Fruit fly (Drosophila melanogaster): ENCODE measurements around the gene Pmi.

Pmi gene

DNA sequence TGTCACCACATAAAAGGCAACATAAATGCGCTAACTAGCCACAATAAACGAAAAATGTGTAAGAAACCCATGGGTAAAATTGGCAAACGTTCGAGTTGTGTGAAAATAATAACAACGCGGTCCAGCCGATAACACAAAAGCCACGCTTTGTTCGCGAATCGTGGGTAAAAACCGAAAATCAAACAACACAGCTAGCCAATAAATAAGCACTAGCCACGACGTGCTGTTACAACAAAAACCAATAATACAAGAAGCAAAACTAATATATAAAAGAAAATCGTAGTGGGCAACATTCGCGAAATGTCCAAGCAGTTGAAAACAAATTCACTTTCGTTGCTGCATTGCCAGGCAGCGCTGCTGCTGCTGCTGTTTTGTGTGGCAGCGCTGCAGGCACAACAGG, 22.9 kb downstream of the Pmi start, which contains the start of gene CG42272:
TSS of gene CG42272 (plus strand) at position 301 of the 400 bp plus-strand sequence.
- no peak for TF ChIP-seq inv (GFP tag; IDR thresholded peaks at IDR 0.05; ENCODE audit: partially characterized antibody)
- TF ChIP-seq NC2β (GFP tag; optimal IDR thresholded peaks at IDR 0.05), result no peak
- no peak for TF ChIP-seq CG6765 (GFP tag; optimal IDR thresholded peaks at IDR 0.05)
- TF ChIP-seq her (GFP tag; optimal IDR thresholded peaks at IDR 0.05), result no peak
- no peak for TF ChIP-seq CG16813 (GFP tag; IDR thresholded peaks at IDR 0.05; ENCODE audit: partially characterized antibody)
- no peak for TF ChIP-seq Gsc (GFP tag; IDR thresholded peaks at IDR 0.05)
- TF ChIP-seq trem (tag; optimal IDR thresholded peaks at IDR 0.05), result no peak
- no peak for TF ChIP-seq jumu (GFP tag; optimal IDR thresholded peaks at IDR 0.05)
- TF ChIP-seq Ets65A (GFP tag), result no peak
- no peak for TF ChIP-seq kni (GFP tag; optimal IDR thresholded peaks at IDR 0.05)
- TF ChIP-seq NK7.1 (GFP tag; optimal IDR thresholded peaks at IDR 0.05), result no peak
- TF ChIP-seq Hmx (GFP tag; optimal IDR thresholded peaks at IDR 0.05), result no peak
- TF ChIP-seq ato (GFP tag; IDR thresholded peaks at IDR 0.05; ENCODE audit: partially characterized antibody), result no peak
- TF ChIP-seq pum (GFP tag; optimal IDR thresholded peaks at IDR 0.05), result no peak
- TF ChIP-seq Abd-B (GFP tag; optimal IDR thresholded peaks at IDR 0.05), result no peak
- TF ChIP-seq CG14667 (GFP tag; IDR thresholded peaks at IDR 0.05), result no peak
- TF ChIP-seq CG6683 (GFP tag; optimal IDR thresholded peaks at IDR 0.05), result no peak
- no peak for TF ChIP-seq ems (GFP tag; optimal IDR thresholded peaks at IDR 0.05)
- no peak for TF ChIP-seq eyg (GFP tag; optimal IDR thresholded peaks at IDR 0.05)
- no peak for TF ChIP-seq ssp (GFP tag; IDR thresholded peaks at IDR 0.05)

DNA sequence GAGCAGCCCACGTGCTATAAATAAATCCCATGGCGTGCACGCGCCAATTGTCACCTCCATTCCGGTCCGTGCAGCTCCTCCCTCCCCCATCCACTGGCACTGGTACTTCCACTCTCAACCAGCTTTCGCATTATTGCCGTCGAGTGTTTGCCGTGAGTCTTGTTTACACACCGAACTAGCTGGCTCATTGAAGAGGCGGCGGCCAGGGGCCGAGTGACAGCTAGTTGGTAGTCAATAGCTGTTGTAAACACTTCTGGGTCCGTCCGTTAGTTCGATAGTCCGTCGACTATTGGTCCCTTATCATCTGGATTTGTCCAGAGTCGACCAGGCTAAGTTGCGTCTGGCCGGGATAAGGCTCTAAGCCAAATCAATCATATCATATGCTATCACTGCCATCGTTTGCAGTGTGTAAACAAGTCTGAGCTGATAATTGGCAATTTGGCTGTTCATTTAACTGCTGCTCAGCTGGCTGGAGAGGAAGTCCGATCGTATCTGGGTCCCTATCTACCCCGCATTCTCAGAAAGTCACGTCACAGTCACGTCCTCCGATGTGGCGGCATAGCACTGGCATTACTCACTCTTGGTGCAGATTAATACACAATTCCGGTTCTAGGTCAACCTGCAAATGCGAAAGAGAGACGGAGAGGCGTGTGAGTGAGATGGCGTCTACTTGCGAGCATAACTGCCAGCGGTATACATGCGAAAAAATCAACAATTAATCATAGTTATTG, 27.7 kb downstream of the Pmi start:
- no peak for TF ChIP-seq Elba2 (GFP tag; optimal IDR thresholded peaks at IDR 0.05)
- no peak for TF ChIP-seq tup (GFP tag; optimal IDR thresholded peaks at IDR 0.05)
- no peak for TF ChIP-seq CG13123 (GFP tag; optimal IDR thresholded peaks at IDR 0.05)
- TF ChIP-seq CG1832 (GFP tag; optimal IDR thresholded peaks at IDR 0.05), result no peak
- peak; percentile 9 for TF ChIP-seq gro (GFP tag; optimal IDR thresholded peaks at IDR 0.05)
- no peak for TF ChIP-seq z (GFP tag; IDR thresholded peaks at IDR 0.05)
- no peak for TF ChIP-seq CG1233 (GFP tag; optimal IDR thresholded peaks at IDR 0.05)
- peak; percentile 37; the same call in 1 of the 2 replicates for TF ChIP-seq crol (GFP tag; IDR thresholded peaks at IDR 0.05)
- TF ChIP-seq fd102C (GFP tag; optimal IDR thresholded peaks at IDR 0.05), result no peak
- TF ChIP-seq CG5245 (GFP tag; optimal IDR thresholded peaks at IDR 0.05), result no peak
- TF ChIP-seq lilli (GFP tag; optimal IDR thresholded peaks at IDR 0.05), result peak; percentile 1
- TF ChIP-seq lmd (GFP tag; IDR thresholded peaks at IDR 0.05), result 0 out of 2 replicates have a peak, but pooled peaks have one; percentile 13
- TF ChIP-seq stc (GFP tag; IDR thresholded peaks at IDR 0.05), result peak; percentile 30; the same call in 1 of the 2 replicates
- TF ChIP-seq CG1647 (GFP tag; optimal IDR thresholded peaks at IDR 0.05), result no peak
- 0 out of 2 replicates have a peak, but pooled peaks have one; percentile 47 for TF ChIP-seq sob (GFP tag; IDR thresholded peaks at IDR 0.05)
- no peak for TF ChIP-seq hkb (optimal IDR thresholded peaks at IDR 0.05)
- TF ChIP-seq hkb (GFP tag; IDR thresholded peaks at IDR 0.05), result peak; percentile 31; the same call in 1 of the 2 replicates
- TF ChIP-seq Antp (GFP tag; optimal IDR thresholded peaks at IDR 0.05), result no peak
- no peak for TF ChIP-seq ara (GFP tag; IDR thresholded peaks at IDR 0.05)
- TF ChIP-seq CG10565 (GFP tag; optimal IDR thresholded peaks at IDR 0.05), result no peak
- TF ChIP-seq CG30431 (GFP tag; optimal IDR thresholded peaks at IDR 0.05), result no peak
- 0 out of 2 replicates have a peak, but pooled peaks have one; percentile 10 for TF ChIP-seq CG4360 (GFP tag; IDR thresholded peaks at IDR 0.05)
- no peak for TF ChIP-seq Hey (tag; optimal IDR thresholded peaks at IDR 0.05)
- TF ChIP-seq ewg (GFP tag; optimal IDR thresholded peaks at IDR 0.05), result no peak
- TF ChIP-seq onecut (GFP tag; IDR thresholded peaks at IDR 0.05), result 0 out of 2 replicates have a peak, but pooled peaks have one; percentile 17
- TF ChIP-seq CG9797 (GFP tag; optimal IDR thresholded peaks at IDR 0.05), result no peak
- TF ChIP-seq CG32767 (GFP tag; IDR thresholded peaks at IDR 0.05), result no peak
- no peak for TF ChIP-seq fd64A (GFP tag; optimal IDR thresholded peaks at IDR 0.05)
- TF ChIP-seq zen (tag; optimal IDR thresholded peaks at IDR 0.05), result peak; percentile 25
- no peak for TF ChIP-seq CG16813 (GFP tag; IDR thresholded peaks at IDR 0.05; ENCODE audit: partially characterized antibody)
- TF ChIP-seq sr (GFP tag; IDR thresholded peaks at IDR 0.05), result no peak
- no peak for TF ChIP-seq lbe (GFP tag; optimal IDR thresholded peaks at IDR 0.05)

Measured in whole organism, embryonic.